Fruit fly (Drosophila melanogaster) whole organism, embryonic: ENCODE data around the gene Est-P.

ENCODE experiments used
- Antp ChIP-seq: fragments of 200-800 bp; sonication (Bioruptor generic); optimal IDR thresholded peaks from 3 replicates; lab custom pipeline; 2016; ENCODE audit warnings: missing biosample characterization, missing genetic modification characterization
- Awh ChIP-seq: fragments of 200-800 bp; sonication (Bioruptor generic); IDR thresholded peaks from 2 replicates; pipeline ENCODE4, ENCODE4 v1.3.6; 2022; ENCODE audit warnings: missing biosample characterization, missing genetic modification characterization
- CG10462 ChIP-seq: fragments of 200-800 bp; sonication (Bioruptor generic); optimal IDR thresholded peaks from 2 replicates; lab custom pipeline; 2016; ENCODE audit warnings: missing biosample characterization, missing genetic modification characterization
- CG10543 ChIP-seq: fragments of 200-800 bp; sonication (Bioruptor generic); optimal IDR thresholded peaks from 3 replicates; lab custom pipeline; 2017; ENCODE audit warnings: missing biosample characterization, mild to moderate bottlenecking, missing genetic modification characterization, moderate library complexity
- CG14860 ChIP-seq: fragments of 200-800 bp; sonication (Bioruptor generic); IDR thresholded peaks from 3 replicates; pipeline ENCODE4 v1.3.6; 2022; ENCODE audit warnings: missing biosample characterization, missing genetic modification characterization; ENCODE audit not compliant: partially characterized antibody
- CG16863 ChIP-seq: fragments of 200-800 bp; sonication (Bioruptor generic); optimal IDR thresholded peaks from 3 replicates; lab custom pipeline; 2016; ENCODE audit warnings: missing biosample characterization, missing genetic modification characterization
- CG17359 ChIP-seq: fragments of 200-800 bp; sonication (Bioruptor generic); optimal IDR thresholded peaks from 3 replicates; lab custom pipeline; 2018; ENCODE audit warnings: missing biosample characterization, mild to moderate bottlenecking, missing genetic modification characterization, moderate library complexity
- CG17912 ChIP-seq: fragments of 200-800 bp; sonication (Bioruptor generic); optimal IDR thresholded peaks from 2 replicates; lab custom pipeline; 2018; ENCODE audit warnings: missing biosample characterization, mild to moderate bottlenecking, missing genetic modification characterization
- CG18262 ChIP-seq: fragments of 200-800 bp; optimal IDR thresholded peaks from 3 replicates; lab custom pipeline; 2019; ENCODE audit warnings: missing biosample characterization, mild to moderate bottlenecking, missing genetic modification characterization, moderate library complexity
- CG18599 ChIP-seq: fragments of 200-800 bp; sonication (Bioruptor generic); optimal IDR thresholded peaks from 3 replicates; lab custom pipeline; 2017; ENCODE audit warnings: missing biosample characterization, missing genetic modification characterization, mild to moderate bottlenecking, moderate library complexity, missing genetic modification reagents
- CG2678 ChIP-seq: fragments of 200-800 bp; sonication (Bioruptor generic); optimal IDR thresholded peaks from 3 replicates; lab custom pipeline; 2019; ENCODE audit warnings: missing biosample characterization, mild to moderate bottlenecking, missing genetic modification characterization, moderate library complexity
- CG34376 ChIP-seq: fragments of 200-800 bp; sonication (Bioruptor generic); optimal IDR thresholded peaks from 2 replicates; lab custom pipeline; 2018; ENCODE audit warnings: missing biosample characterization, mild to moderate bottlenecking, missing genetic modification characterization
- CG3838 ChIP-seq: fragments of 200-800 bp; sonication (Bioruptor generic); optimal IDR thresholded peaks from 3 replicates; lab custom pipeline; 2016; ENCODE audit warnings: missing biosample characterization, missing genetic modification characterization
- CG3995 ChIP-seq: fragments of 200-800 bp; sonication (Bioruptor generic); optimal IDR thresholded peaks from 3 replicates; lab custom pipeline; 2016; ENCODE audit warnings: missing biosample characterization, missing genetic modification characterization
- CG7745 ChIP-seq: fragments of 200-800 bp; sonication (Bioruptor generic); optimal IDR thresholded peaks from 2 replicates; lab custom pipeline; 2018; ENCODE audit warnings: missing biosample characterization, mild to moderate bottlenecking, missing genetic modification characterization, moderate library complexity
- CG7987 ChIP-seq: fragments of 200-800 bp; sonication (Bioruptor generic); optimal IDR thresholded peaks from 2 replicates; lab custom pipeline; 2018; ENCODE audit warnings: missing biosample characterization, mild to moderate bottlenecking, missing genetic modification characterization, moderate library complexity
- D19B ChIP-seq: fragments of 200-800 bp; sonication (Bioruptor generic); optimal IDR thresholded peaks from 2 replicates; lab custom pipeline; 2017; ENCODE audit warnings: missing biosample characterization, mild to moderate bottlenecking, missing genetic modification characterization
- Ets65A ChIP-seq: fragments of 200-800 bp; sonication (Bioruptor generic); peaks from one replicate; lab custom pipeline; 2016; ENCODE audit warnings: missing biosample characterization, missing genetic modification characterization
- HHEX ChIP-seq: fragments of 200-800 bp; sonication (Bioruptor generic); optimal IDR thresholded peaks from 3 replicates; lab custom pipeline; 2017; ENCODE audit warnings: missing biosample characterization, mild to moderate bottlenecking, missing genetic modification characterization, missing genetic modification reagents
- HmgZ ChIP-seq: fragments of 200-800 bp; sonication (Bioruptor generic); optimal IDR thresholded peaks from 2 replicates; lab custom pipeline; 2018; ENCODE audit warnings: missing biosample characterization, mild to moderate bottlenecking, missing genetic modification characterization
- Lpt ChIP-seq: fragments of >200 bp; optimal IDR thresholded peaks from 2 replicates; lab custom pipeline; 2018; ENCODE audit warnings: missing biosample characterization, missing genetic modification characterization
- Mrtf ChIP-seq: fragments of 200-800 bp; sonication (Bioruptor generic); IDR thresholded peaks from 3 replicates; pipeline ENCODE4 v1.3.6; 2022; ENCODE audit warnings: missing biosample characterization, missing genetic modification characterization
- Oaz ChIP-seq: fragments of 200-800 bp; sonication (Bioruptor generic); IDR thresholded peaks from 2 replicates; pipeline ENCODE4 v1.3.6; 2022; ENCODE audit warnings: missing biosample characterization, missing genetic modification characterization
- Sox100B ChIP-seq: fragments of 200-800 bp; sonication (Bioruptor generic); optimal IDR thresholded peaks from 3 replicates; lab custom pipeline; 2018; ENCODE audit warnings: missing biosample characterization, mild to moderate bottlenecking, missing genetic modification characterization
- Spps ChIP-seq: fragments of 200-800 bp; sonication (Bioruptor generic); optimal IDR thresholded peaks from 2 replicates; lab custom pipeline; 2018; ENCODE audit warnings: missing biosample characterization, mild to moderate bottlenecking, missing genetic modification characterization
- Trl ChIP-seq, 3 experiments: fragments of >200 bp in 2 of 3; fragments of 200-800 bp in 1 of 3; sonication (Bioruptor generic) in 1 of 3; optimal IDR thresholded peaks; 2 replicates in 1 of 3; 3 replicates in 2 of 3; lab custom pipeline; 2016 to 2017; ENCODE audit warnings: missing biosample characterization in 1 of 3, missing genetic modification characterization in 1 of 3
- Usf ChIP-seq: fragments of 200-800 bp; sonication (Bioruptor generic); optimal IDR thresholded peaks from 2 replicates; lab custom pipeline; 2017; ENCODE audit warnings: missing genotype, missing biosample characterization, missing genetic modification characterization
- ase ChIP-seq: fragments of 200-800 bp; sonication (Bioruptor generic); IDR thresholded peaks from 3 replicates; pipeline ENCODE4 v1.3.6; 2022; ENCODE audit warnings: missing biosample characterization, missing genetic modification characterization
- crol ChIP-seq: fragments of 200-800 bp; sonication (Bioruptor generic); IDR thresholded peaks from 2 replicates; pipeline ENCODE4 v1.3.6; 2022; ENCODE audit warnings: missing biosample characterization, missing genetic modification characterization
- dmrt99B ChIP-seq: fragments of 200-800 bp; sonication (Bioruptor generic); optimal IDR thresholded peaks from 2 replicates; lab custom pipeline; 2018; ENCODE audit warnings: missing biosample characterization, mild to moderate bottlenecking, missing genetic modification characterization, moderate library complexity
- gce ChIP-seq: fragments of 200-800 bp; sonication (Bioruptor generic); IDR thresholded peaks from 3 replicates; pipeline ENCODE4 v1.3.6; 2022; ENCODE audit warnings: missing biosample characterization, missing genetic modification characterization
- gsb-n ChIP-seq: fragments of 200-800 bp; sonication (Bioruptor generic); optimal IDR thresholded peaks from 3 replicates; lab custom pipeline; 2018; ENCODE audit warnings: missing biosample characterization, mild to moderate bottlenecking, missing genetic modification characterization
- gt ChIP-seq: fragments of 200-800 bp; sonication (Bioruptor generic); IDR thresholded peaks from 2 replicates; pipeline ENCODE4 v1.3.6; 2022; ENCODE audit warnings: missing biosample characterization, missing genetic modification characterization
- kni ChIP-seq: fragments of 200-800 bp; sonication (Bioruptor generic); optimal IDR thresholded peaks from 3 replicates; lab custom pipeline; 2017; ENCODE audit warnings: mild to moderate bottlenecking, missing biosample characterization, missing genetic modification reagents, missing genetic modification characterization
- pan ChIP-seq, 4 experiments: fragments of >200 bp in 3 of 4; fragments of 200-800 bp in 1 of 4; sonication (Bioruptor generic) in 1 of 4; optimal IDR thresholded peaks in 3 of 4; IDR thresholded peaks in 1 of 4; 2 replicates each; pipeline versions ENCODE4 v1.3.6 to Lab custom; 2017 to 2022; ENCODE audit warnings: missing biosample characterization in 2 of 4, missing genetic modification characterization in 2 of 4, mixed read lengths in 1 of 4
- phol ChIP-seq: fragments of 200-800 bp; sonication (Bioruptor generic); optimal IDR thresholded peaks from 3 replicates; lab custom pipeline; 2018; ENCODE audit warnings: missing biosample characterization, mild to moderate bottlenecking, missing genetic modification characterization, moderate library complexity
- prd ChIP-seq, 3 experiments: fragments of >200 bp in 2 of 3; fragments of 200-800 bp in 1 of 3; sonication (Bioruptor generic) in 1 of 3; optimal IDR thresholded peaks in 2 of 3; IDR thresholded peaks in 1 of 3; 2 replicates in 2 of 3; 3 replicates in 1 of 3; pipeline versions ENCODE4 v1.3.6 to Lab custom; 2017 to 2022; ENCODE audit warnings: missing biosample characterization in 1 of 3, missing genetic modification characterization in 1 of 3
- row ChIP-seq: fragments of 200-800 bp; sonication (Bioruptor generic); IDR thresholded peaks from 3 replicates; pipeline ENCODE4 v1.3.6; 2022; ENCODE audit warnings: missing biosample characterization, missing genetic modification characterization
- schlank ChIP-seq: fragments of 200-800 bp; sonication (Bioruptor generic); optimal IDR thresholded peaks from 2 replicates; lab custom pipeline; 2018; ENCODE audit warnings: missing biosample characterization, mild to moderate bottlenecking, missing genetic modification characterization
- sens ChIP-seq: fragments of 200-800 bp; sonication (Bioruptor generic); peaks from one replicate; lab custom pipeline; 2016; ENCODE audit warnings: missing biosample characterization, missing genetic modification characterization
- seq ChIP-seq: fragments of 200-800 bp; sonication (Bioruptor generic); IDR thresholded peaks from 2 replicates; pipeline ENCODE4 v1.3.6; 2022; ENCODE audit warnings: missing biosample characterization, missing genetic modification characterization
- shn ChIP-seq: fragments of 200-800 bp; sonication (Bioruptor generic); optimal IDR thresholded peaks from 3 replicates; lab custom pipeline; 2016; ENCODE audit warnings: missing biosample characterization, missing genetic modification characterization
- sug ChIP-seq: fragments of 200-800 bp; optimal IDR thresholded peaks from 2 replicates; lab custom pipeline; 2019; ENCODE audit warnings: missing biosample characterization, mild to moderate bottlenecking, missing genetic modification characterization, moderate library complexity
- tgo ChIP-seq: fragments of 200-800 bp; sonication (Bioruptor generic); IDR thresholded peaks from 3 replicates; pipeline ENCODE4 v1.3.6; 2022; ENCODE audit warnings: missing biosample characterization, missing genetic modification characterization
- trem ChIP-seq: fragments of 200-800 bp; optimal IDR thresholded peaks from 3 replicates; lab custom pipeline; 2019; ENCODE audit warnings: missing biosample characterization, mild to moderate bottlenecking, missing genetic modification characterization, moderate library complexity
- tup ChIP-seq: fragments of 200-800 bp; sonication (Bioruptor generic); optimal IDR thresholded peaks from 2 replicates; lab custom pipeline; 2016; ENCODE audit warnings: missing biosample characterization, mild to moderate bottlenecking, missing genetic modification characterization, moderate library complexity
- vvl ChIP-seq: fragments of 200-800 bp; sonication (Bioruptor generic); IDR thresholded peaks from 2 replicates; pipeline ENCODE4 v1.3.6; 2022; ENCODE audit warnings: missing biosample characterization, missing genetic modification characterization
- wdn ChIP-seq: fragments of 200-800 bp; sonication (Bioruptor generic); IDR thresholded peaks from 2 replicates; pipeline ENCODE4 v1.3.6; 2022; ENCODE audit warnings: missing biosample characterization, missing genetic modification characterization

The Est-P gene

dm6 chr3L:12183967-12184366 is 6.6 kb upstream of the Est-P start:
- peak; percentile 84 for TF ChIP-seq Ets65A (GFP tag; lab: Kevin White, UChicago)
- no peak for TF ChIP-seq Antp (GFP tag; lab: Kevin White, UChicago)
- TF ChIP-seq row (GFP tag; lab: Robert Waterston, UW): 0 out of 3 replicates have a peak, but pooled peaks have one; percentile 19
- no peak for TF ChIP-seq Oaz (GFP tag; lab: Robert Waterston, UW)
- no peak for TF ChIP-seq CG10462 (GFP tag; lab: Kevin White, UChicago)
- TF ChIP-seq sens (GFP tag; lab: Kevin White, UChicago): peak; percentile 32
- TF ChIP-seq gce: no peak
- TF ChIP-seq D19B (GFP tag; lab: Kevin White, UChicago): peak; percentile 61
- TF ChIP-seq trem (tag; lab: Kevin White, UChicago): no peak
- no peak for TF ChIP-seq pan (optimal IDR thresholded peaks at IDR 0.05; lab: Kevin White, UChicago)
- peak in 1 of 2 experiments; percentile 30 for TF ChIP-seq pan (GFP tag; optimal IDR thresholded peaks at IDR 0.05 in 1 of 2, IDR thresholded peaks at IDR 0.05 in 1 of 2)

DNA sequence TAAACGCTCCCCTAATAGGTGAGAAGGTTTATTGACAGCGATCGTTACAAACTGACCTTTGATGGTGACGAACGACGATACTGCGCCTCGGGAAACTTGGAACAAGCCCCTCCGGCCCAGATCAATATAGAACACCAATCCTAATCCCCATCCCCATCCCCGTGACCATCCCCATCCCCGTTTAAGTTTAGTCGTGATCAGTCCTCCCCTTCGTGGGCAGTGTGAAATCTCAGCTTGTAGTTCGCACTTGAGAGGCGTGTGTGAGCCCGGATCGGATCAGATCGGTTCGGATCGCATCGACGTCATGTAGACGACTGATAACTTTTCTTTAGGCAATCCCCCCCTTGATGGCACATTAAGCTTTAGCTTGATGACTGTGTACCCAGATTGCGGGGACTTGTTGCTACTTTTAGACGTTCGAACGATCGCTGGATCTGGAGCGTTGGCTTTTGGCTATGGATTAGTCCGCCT is 5.9 kb upstream of the Est-P start, which contains the start of gene Miox:
Gene Miox, plus strand, starts transcription at position 421 of the 471 bp plus-strand sequence.
- no peak for TF ChIP-seq prd (optimal IDR thresholded peaks at IDR 0.05; lab: Kevin White, UChicago)
- TF ChIP-seq prd (GFP tag; IDR thresholded peaks at IDR 0.05; lab: Robert Waterston, UW): no peak
- TF ChIP-seq sug (tag; lab: Kevin White, UChicago): peak; percentile 75
- peak; percentile 65 for TF ChIP-seq CG34376 (GFP tag; lab: Kevin White, UChicago)
- TF ChIP-seq Sox100B: no peak
- TF ChIP-seq gt (GFP tag; lab: Robert Waterston, UW): no peak
- no peak for TF ChIP-seq phol (tag; lab: Kevin White, UChicago)
- TF ChIP-seq schlank (tag; lab: Kevin White, UChicago): no peak
- TF ChIP-seq CG3838 (GFP tag; lab: Kevin White, UChicago): no peak
- no peak for TF ChIP-seq dmrt99B (tag; lab: Kevin White, UChicago)
- TF ChIP-seq Trl (optimal IDR thresholded peaks at IDR 0.05; lab: Kevin White, UChicago): no peak
- no peak for TF ChIP-seq Trl (GFP tag; optimal IDR thresholded peaks at IDR 0.05; lab: Kevin White, UChicago)
- no peak for TF ChIP-seq CG17359 (tag; lab: Kevin White, UChicago)
- no peak for TF ChIP-seq shn (GFP tag; lab: Kevin White, UChicago)
- TF ChIP-seq HmgZ (tag; lab: Kevin White, UChicago): no peak
- TF ChIP-seq Usf: no peak
- TF ChIP-seq HHEX (GFP tag; lab: Kevin White, UChicago): no peak
- TF ChIP-seq Spps (tag; lab: Kevin White, UChicago): no peak
- TF ChIP-seq CG18599 (GFP tag; lab: Kevin White, UChicago): no peak
- TF ChIP-seq vvl (GFP tag; lab: Robert Waterston, UW): no peak
- TF ChIP-seq CG7745 (tag; lab: Kevin White, UChicago): no peak
- TF ChIP-seq crol (GFP tag; lab: Robert Waterston, UW): peak; percentile 16; the same call in 1 of the 2 replicates
- TF ChIP-seq CG7987 (GFP tag; lab: Kevin White, UChicago): peak; percentile 69
- no peak for TF ChIP-seq CG16863 (GFP tag; lab: Kevin White, UChicago)
- peak; percentile 1 for TF ChIP-seq CG10543 (GFP tag; lab: Kevin White, UChicago)
- TF ChIP-seq CG17912 (GFP tag; lab: Kevin White, UChicago): no peak
- no peak for TF ChIP-seq Lpt
- TF ChIP-seq CG18262 (tag; lab: Kevin White, UChicago): no peak
- TF ChIP-seq, all 482 proteins: peak for 5

DNA sequence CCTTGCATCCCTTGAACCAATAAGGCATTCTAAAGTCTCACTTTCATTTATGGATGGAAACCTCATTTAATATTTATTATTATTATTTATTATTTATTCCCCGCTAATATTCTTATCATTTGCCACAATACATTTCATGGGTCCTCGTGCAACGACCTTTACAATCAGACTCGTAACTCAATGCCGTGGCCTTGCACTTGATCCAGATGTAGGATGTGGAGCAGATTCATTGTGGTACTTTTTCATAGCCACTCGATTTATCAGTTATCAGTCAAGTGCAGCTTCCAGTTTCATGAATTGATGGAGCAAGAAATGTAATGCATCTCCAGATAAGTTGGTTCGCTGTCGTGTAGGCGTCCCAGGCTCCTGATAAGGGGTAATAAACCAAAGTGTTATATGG is 5.2 kb upstream of the Est-P start:
- TF ChIP-seq Awh (GFP tag; lab: Robert Waterston, UW) (no peak), kni (GFP tag; lab: Kevin White, UChicago) (no peak), tgo (GFP tag; lab: Robert Waterston, UW) (no peak), CG3995 (GFP tag; lab: Kevin White, UChicago) (no peak), tup (GFP tag; lab: Kevin White, UChicago) (no peak), ase (GFP tag; lab: Robert Waterston, UW) (no peak), wdn (no peak), Mrtf (GFP tag; lab: Robert Waterston, UW) (no peak), gsb-n (tag; lab: Kevin White, UChicago) (no peak), CG14860 (no peak), seq (GFP tag; lab: Robert Waterston, UW) (no peak), CG2678 (no peak)
